Worm (Caenorhabditis elegans) whole organism, L1 larva: ENCODE data around the gene unc-71.

ENCODE experiments used
- ama-1 ChIP-seq: fragments of 150-350 bp; optimal IDR thresholded peaks from 2 replicates; lab custom pipeline; 2014
- dsc-1 ChIP-seq: sonication (generic microtip); optimal IDR thresholded peaks from 2 replicates; lab custom pipeline; 2016; ENCODE audit warnings: mild to moderate bottlenecking, missing genetic modification characterization, missing compliant biosample characterization
- egl-13 ChIP-seq: sonication (generic microtip); optimal IDR thresholded peaks from 2 replicates; lab custom pipeline; 2016; ENCODE audit warnings: missing genotype, missing genetic modification reagents, missing genetic modification characterization, missing compliant biosample characterization
- nhr-76 ChIP-seq: sonication (generic microtip); optimal IDR thresholded peaks from 2 replicates; lab custom pipeline; 2017; ENCODE audit warnings: missing biosample characterization, missing genetic modification characterization
- pqm-1 ChIP-seq: sonication (generic microtip); optimal IDR thresholded peaks from 3 replicates; lab custom pipeline; 2017; ENCODE audit warnings: missing biosample characterization, missing genetic modification characterization
- skn-1 ChIP-seq: fragments of 150-350 bp; optimal IDR thresholded peaks from 2 replicates; lab custom pipeline; 2014; ENCODE audit warnings: missing biosample characterization, missing genetic modification characterization
- unc-62 ChIP-seq: fragments of 150-350 bp; optimal IDR thresholded peaks from 2 replicates; lab custom pipeline; 2014; ENCODE audit warnings: missing biosample characterization, missing genetic modification reagents, missing genetic modification characterization
- ztf-4 ChIP-seq: fragments of 150-350 bp; optimal IDR thresholded peaks from 2 replicates; lab custom pipeline; 2014; ENCODE audit warnings: missing biosample characterization, missing genetic modification characterization

- TF ChIP-seq egl-13 (tag; lab: Kevin White, UChicago) (no peak), unc-62 (GFP tag; lab: Kevin White, UChicago) (no peak), ztf-4 (tag; lab: Kevin White, UChicago) (no peak), nhr-76 (tag; lab: Kevin White, UChicago) (no peak), pqm-1 (tag; lab: Kevin White, UChicago) (no peak), ama-1 (no peak), skn-1 (tag; lab: Kevin White, UChicago) (no peak), dsc-1 (tag; lab: Kevin White, UChicago) (no peak)
Observed at ce11 chrIII:12855394-12855793, 36.1 kb downstream of the unc-71 start, which contains the start of gene Y37D8A.5.
